Worm (Caenorhabditis elegans): ENCODE data around the gene Y51H7C.41.

ce11 chrII:1376795-1377194, 26.3 kb upstream of the Y51H7C.41 start:
- TF ChIP-seq ref-1 (GFP tag; conservative IDR thresholded peaks at IDR 0.05), result no peak
- no peak for TF ChIP-seq flt-1 (GFP tag; IDR thresholded peaks at IDR 0.05)
- no peak for TF ChIP-seq ztf-29 (GFP tag; IDR thresholded peaks at IDR 0.05)
- no peak for TF ChIP-seq ztf-23 (GFP tag; IDR thresholded peaks at IDR 0.05)
- no peak for TF ChIP-seq med-1 (GFP tag; optimal IDR thresholded peaks at IDR 0.05; ENCODE audit: insufficient read depth)
- no peak for TF ChIP-seq klf-2 (GFP tag; conservative IDR thresholded peaks at IDR 0.05)
- TF ChIP-seq T22C8.4 (GFP tag; IDR thresholded peaks at IDR 0.05), result no peak
- no peak for TF ChIP-seq cog-1 (tag; optimal IDR thresholded peaks at IDR 0.05)
- no peak for TF ChIP-seq tab-1 (GFP tag; IDR thresholded peaks at IDR 0.05)

Data from whole organism, midembryonic.